Worm (Caenorhabditis elegans) whole organism, mixed stage, embryonic: ENCODE results near the gene B0198.2.

Source experiments
- M03D4.4 ChIP-seq: sonication (generic microtip); optimal IDR thresholded peaks from 2 replicates; lab custom pipeline; 2017; ENCODE audit warnings: mild to moderate bottlenecking, missing genetic modification characterization, missing compliant biosample characterization
- blmp-1 ChIP-seq: fragments of 150-350 bp; optimal IDR thresholded peaks from 2 replicates; lab custom pipeline; 2014; ENCODE audit warnings: missing biosample characterization, missing genetic modification characterization
- ceh-39 ChIP-seq: fragments of 150-350 bp; optimal IDR thresholded peaks from 2 replicates; lab custom pipeline; 2014; ENCODE audit warnings: missing biosample characterization, missing genetic modification characterization
- ceh-83 ChIP-seq: fragments of 200-800 bp; sonication (Bioruptor generic); optimal IDR thresholded peaks from 2 replicates; lab custom pipeline; 2018; ENCODE audit warnings: mild to moderate bottlenecking, missing genetic modification characterization, missing compliant biosample characterization
- ces-1 ChIP-seq: fragments of 150-350 bp; optimal IDR thresholded peaks from 2 replicates; lab custom pipeline; 2014; ENCODE audit warnings: missing biosample characterization, missing genetic modification reagents, missing genetic modification characterization
- cnd-1 ChIP-seq: fragments of 200-800 bp; sonication (Bioruptor generic); optimal IDR thresholded peaks from 2 replicates; lab custom pipeline; 2018; ENCODE audit warnings: mild to moderate bottlenecking, missing genetic modification characterization, missing compliant biosample characterization
- drap-1 ChIP-seq: fragments of 200-800 bp; sonication (Bioruptor generic); optimal IDR thresholded peaks from 3 replicates; lab custom pipeline; 2018; ENCODE audit warnings: mild to moderate bottlenecking, missing genetic modification characterization, missing compliant biosample characterization
- elt-1 ChIP-seq: sonication (generic microtip); optimal IDR thresholded peaks from 2 replicates; lab custom pipeline; 2017; ENCODE audit warnings: missing genetic modification characterization, mild to moderate bottlenecking, missing compliant biosample characterization, antibody characterized with exemption, moderate library complexity, borderline replicate concordance; ENCODE audit not compliant: insufficient read depth
- elt-3 ChIP-seq: fragments of 150-350 bp; optimal IDR thresholded peaks from 2 replicates; lab custom pipeline; 2014; ENCODE audit warnings: missing biosample characterization, missing genetic modification characterization
- flh-1 ChIP-seq: fragments of 200-800 bp; sonication (Bioruptor generic); optimal IDR thresholded peaks from 2 replicates; lab custom pipeline; 2018; ENCODE audit warnings: mild to moderate bottlenecking, missing genetic modification characterization, moderate library complexity, missing compliant biosample characterization
- hlh-1 ChIP-seq: fragments of 150-350 bp; optimal IDR thresholded peaks from 2 replicates; lab custom pipeline; 2014; ENCODE audit warnings: missing biosample characterization, missing genetic modification reagents, missing genetic modification characterization
- lin-13 ChIP-seq: fragments of 150-350 bp; optimal IDR thresholded peaks from 2 replicates; lab custom pipeline; 2014; ENCODE audit warnings: missing biosample characterization, missing genetic modification characterization
- lin-32 ChIP-seq: fragments of 200-800 bp; sonication (Bioruptor generic); optimal IDR thresholded peaks from 2 replicates; lab custom pipeline; 2018; ENCODE audit warnings: mild to moderate bottlenecking, missing genetic modification characterization, missing compliant biosample characterization
- lsy-2 ChIP-seq: fragments of 150-350 bp; optimal IDR thresholded peaks from 2 replicates; lab custom pipeline; 2014; ENCODE audit warnings: missing biosample characterization, missing genetic modification characterization
- mab-5 ChIP-seq: fragments of 150-350 bp; optimal IDR thresholded peaks from 2 replicates; lab custom pipeline; 2014; ENCODE audit warnings: missing biosample characterization, missing genetic modification characterization
- mls-2 ChIP-seq: sonication (generic microtip); optimal IDR thresholded peaks from 2 replicates; lab custom pipeline; 2016; ENCODE audit warnings: mild to moderate bottlenecking, missing genetic modification characterization, moderate library complexity, missing compliant biosample characterization
- nhr-12 ChIP-seq: fragments of 150-350 bp; optimal IDR thresholded peaks from 2 replicates; lab custom pipeline; 2014; ENCODE audit warnings: missing biosample characterization, missing genetic modification characterization
- nhr-237 ChIP-seq: fragments of 150-350 bp; optimal IDR thresholded peaks from 2 replicates; lab custom pipeline; 2014; ENCODE audit warnings: missing biosample characterization, missing genetic modification characterization
- nhr-28 ChIP-seq: fragments of 150-350 bp; optimal IDR thresholded peaks from 2 replicates; lab custom pipeline; 2014; ENCODE audit warnings: missing biosample characterization, missing genetic modification characterization
- nhr-76 ChIP-seq: sonication (generic microtip); optimal IDR thresholded peaks from 2 replicates; lab custom pipeline; 2017; ENCODE audit warnings: missing biosample characterization, missing genetic modification characterization
- sem-2 ChIP-seq: fragments of 200-800 bp; sonication (Bioruptor generic); optimal IDR thresholded peaks from 2 replicates; lab custom pipeline; 2018; ENCODE audit warnings: mild to moderate bottlenecking, missing genetic modification characterization, missing compliant biosample characterization
- sptf-1 ChIP-seq: sonication (generic microtip); optimal IDR thresholded peaks from 2 replicates; lab custom pipeline; 2017; ENCODE audit warnings: mild to moderate bottlenecking, missing genetic modification characterization, moderate library complexity, missing compliant biosample characterization
- tbx-8 ChIP-seq: fragments of 200-800 bp; sonication (Bioruptor generic); optimal IDR thresholded peaks from 2 replicates; lab custom pipeline; 2018; ENCODE audit warnings: mild to moderate bottlenecking, missing genetic modification characterization, moderate library complexity, missing compliant biosample characterization
- unc-120 ChIP-seq: sonication (generic microtip); optimal IDR thresholded peaks from 2 replicates; lab custom pipeline; 2017; ENCODE audit warnings: missing genetic modification characterization, missing compliant biosample characterization; ENCODE audit not compliant: poor library complexity, severe bottlenecking
- unc-39 ChIP-seq: fragments of 150-350 bp; optimal IDR thresholded peaks from 2 replicates; lab custom pipeline; 2014; ENCODE audit warnings: missing biosample characterization, missing genetic modification characterization
- unc-62 ChIP-seq: fragments of 150-350 bp; optimal IDR thresholded peaks from 2 replicates; lab custom pipeline; 2014; ENCODE audit warnings: missing biosample characterization, missing genetic modification reagents, missing genetic modification characterization
- zip-8 ChIP-seq: fragments of 150-350 bp; optimal IDR thresholded peaks from 2 replicates; lab custom pipeline; 2014; ENCODE audit warnings: missing biosample characterization, missing genetic modification characterization
- ztf-11 ChIP-seq: fragments of 150-350 bp; optimal IDR thresholded peaks from 2 replicates; lab custom pipeline; 2014; ENCODE audit warnings: missing biosample characterization, missing genetic modification characterization

The B0198.2 gene

DNA sequence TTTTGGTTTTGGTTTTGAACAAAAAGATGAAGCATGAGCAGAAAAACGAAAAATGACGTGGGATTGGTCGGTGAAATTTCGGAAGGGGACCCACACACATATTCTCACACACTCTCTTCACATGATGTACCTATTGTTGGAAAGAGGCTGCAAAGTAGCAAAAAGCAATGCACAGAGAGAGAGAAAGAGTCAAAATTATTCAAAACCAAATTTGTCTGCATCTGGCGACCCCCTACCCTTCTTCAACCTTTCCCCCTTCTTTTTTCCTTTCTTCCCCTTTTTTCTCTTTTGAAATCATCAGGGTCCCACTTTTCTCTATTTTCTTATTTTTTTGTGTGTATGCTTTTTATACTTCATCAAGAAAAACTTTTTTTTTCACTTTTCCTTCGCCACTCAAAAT, 4.1 kb upstream of the B0198.2 start:
- TF ChIP-seq ceh-83 (no peak), ces-1 (GFP tag; lab: Kevin White, UChicago) (peak; percentile 13), M03D4.4 (tag; lab: Kevin White, UChicago) (no peak), elt-1 (tag; lab: Kevin White, UChicago) (no peak), ceh-39 (no peak), ztf-11 (no peak), unc-62 (GFP tag; lab: Kevin White, UChicago) (no peak), drap-1 (GFP tag; lab: Kevin White, UChicago) (no peak)

DNA sequence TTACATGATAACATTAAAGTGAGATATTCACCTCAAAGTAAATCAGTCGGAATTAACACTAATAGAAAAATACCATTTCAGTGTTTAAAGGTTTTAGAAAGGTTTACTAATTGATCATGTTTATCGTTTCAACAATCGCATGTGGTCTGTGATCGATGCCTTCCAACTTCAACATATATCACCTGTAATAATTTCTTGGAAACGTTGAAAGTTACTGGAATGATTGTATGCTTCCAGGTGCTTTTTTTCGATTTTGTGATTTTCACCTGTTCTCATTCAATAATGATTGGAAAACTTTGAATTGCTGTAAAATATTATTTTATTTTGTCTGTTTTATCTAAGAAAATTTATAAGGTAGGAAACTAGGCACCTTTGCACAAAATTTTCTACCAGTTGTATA, 3.0 kb upstream of the B0198.2 start:
- TF ChIP-seq ces-1 (GFP tag; lab: Kevin White, UChicago) (no peak), cnd-1 (tag; lab: Kevin White, UChicago) (no peak), tbx-8 (no peak), elt-3 (no peak), mls-2 (tag; lab: Kevin White, UChicago) (no peak), lin-13 (tag; lab: Kevin White, UChicago) (no peak), lin-32 (GFP tag; lab: Kevin White, UChicago) (no peak), flh-1 (GFP tag; lab: Kevin White, UChicago) (no peak), nhr-76 (no peak), zip-8 (tag; lab: Kevin White, UChicago) (no peak), elt-1 (tag; lab: Kevin White, UChicago) (no peak), mab-5 (tag; lab: Kevin White, UChicago) (no peak), drap-1 (GFP tag; lab: Kevin White, UChicago) (no peak), ceh-83 (no peak), nhr-237 (no peak), lsy-2 (no peak), unc-120 (tag; lab: Kevin White, UChicago) (no peak), M03D4.4 (tag; lab: Kevin White, UChicago) (no peak), nhr-28 (tag; lab: Kevin White, UChicago) (no peak)

DNA sequence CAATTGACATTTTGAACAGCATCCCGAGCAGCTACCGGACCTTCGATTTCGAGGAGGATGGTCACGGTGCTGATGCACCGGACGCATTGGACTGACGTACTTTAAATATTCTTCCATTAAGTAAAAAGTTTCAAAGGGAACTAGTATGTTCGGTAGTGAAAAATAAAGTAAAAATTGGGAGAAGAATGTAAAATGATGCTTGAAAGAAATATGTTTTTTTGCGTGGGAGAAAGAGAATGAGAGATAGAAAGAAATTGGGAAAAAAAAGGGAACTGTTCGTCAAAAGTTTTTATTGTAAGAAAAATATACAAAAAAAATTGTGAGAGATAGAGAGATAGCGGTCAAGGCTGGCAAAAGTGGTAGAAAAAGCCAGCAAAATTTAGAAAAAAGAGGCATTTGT, 8.4 kb downstream of the B0198.2 start, which contains the start of gene tsp-20:
Gene tsp-20, minus strand, starts transcription at position 101 of the 400 bp plus-strand sequence.
- no peak for TF ChIP-seq tbx-8
- no peak for TF ChIP-seq unc-120 (tag; lab: Kevin White, UChicago)
- no peak for TF ChIP-seq nhr-76
- no peak for TF ChIP-seq elt-3
- TF ChIP-seq unc-39 (tag; lab: Kevin White, UChicago): no peak
- TF ChIP-seq ceh-83: no peak
- TF ChIP-seq elt-1 (tag; lab: Kevin White, UChicago): no peak
- no peak for TF ChIP-seq lin-32 (GFP tag; lab: Kevin White, UChicago)
- TF ChIP-seq nhr-12 (tag; lab: Kevin White, UChicago): no peak
- TF ChIP-seq sem-2: no peak
- TF ChIP-seq unc-62 (GFP tag; lab: Kevin White, UChicago): no peak
- TF ChIP-seq sptf-1 (tag; lab: Kevin White, UChicago): no peak
- TF ChIP-seq zip-8 (tag; lab: Kevin White, UChicago): no peak
- no peak for TF ChIP-seq M03D4.4 (tag; lab: Kevin White, UChicago)

DNA sequence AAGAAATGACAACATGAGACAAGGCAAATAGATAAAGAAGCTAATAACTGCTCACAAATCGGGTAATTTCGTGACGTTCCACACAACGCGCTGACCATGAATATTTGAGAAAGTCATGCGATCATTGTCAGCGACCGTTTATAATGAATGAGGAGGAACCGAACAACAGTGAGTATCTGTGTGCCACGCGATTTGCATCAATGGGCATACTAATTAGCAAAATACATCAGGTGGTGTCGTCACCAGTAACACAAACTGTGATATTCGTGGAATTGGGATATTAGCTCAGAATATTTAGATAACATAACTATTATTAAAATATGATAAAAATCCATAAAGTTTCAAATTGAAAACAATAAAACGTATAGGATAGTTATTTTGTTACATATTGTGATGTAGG, 9.1 kb downstream of the B0198.2 start:
- no peak for TF ChIP-seq nhr-12 (tag; lab: Kevin White, UChicago)
- no peak for TF ChIP-seq blmp-1
- no peak for TF ChIP-seq lin-13 (tag; lab: Kevin White, UChicago)
- no peak for TF ChIP-seq ces-1 (GFP tag; lab: Kevin White, UChicago)
- no peak for TF ChIP-seq sem-2

DNA sequence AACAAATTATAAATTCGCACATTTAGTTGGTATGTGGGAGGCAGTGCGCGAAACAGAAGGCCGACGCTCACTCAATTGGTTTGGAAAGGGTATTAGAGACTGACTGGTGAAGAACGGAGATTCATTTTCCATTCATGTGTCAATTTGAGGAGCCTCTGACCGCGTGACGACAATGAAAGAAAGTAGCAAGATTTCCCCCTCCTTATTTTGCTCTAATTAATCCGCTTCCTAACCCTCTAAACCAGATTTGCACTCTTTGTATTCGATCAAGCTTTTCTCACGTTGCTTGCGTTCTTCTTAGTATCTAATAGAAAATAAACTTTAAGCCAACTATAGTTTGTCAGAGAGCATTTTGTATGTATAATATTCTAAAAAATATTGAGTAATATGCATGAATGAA, 10.6 kb downstream of the B0198.2 start:
- TF ChIP-seq ces-1 (GFP tag; lab: Kevin White, UChicago): peak; percentile 88
- no peak for TF ChIP-seq blmp-1

- TF ChIP-seq lsy-2 (no peak), hlh-1 (no peak), sem-2 (no peak), ces-1 (GFP tag; lab: Kevin White, UChicago) (peak; percentile 59), unc-120 (tag; lab: Kevin White, UChicago) (no peak), lin-32 (GFP tag; lab: Kevin White, UChicago) (no peak), nhr-76 (no peak)
These were observed 12.4 kb downstream of the B0198.2 start for ce11 chrX:12037978-12038377.
